Worm (Caenorhabditis elegans): ENCODE results near the gene BE10.3.

Gene BE10.3

ce11 chrIII:12838913-12839366 lies 31.1 kb downstream of the BE10.3 start, which contains the start of gene Y37D8A.4 (continued):
- no peak for TF ChIP-seq Y116A8C.19 (tag; optimal IDR thresholded peaks at IDR 0.05; ENCODE audit: borderline replicate concordance)
- TF ChIP-seq sptf-1 (tag; optimal IDR thresholded peaks at IDR 0.05): no peak
- TF ChIP-seq ztf-4 (tag; optimal IDR thresholded peaks at IDR 0.05): no peak
- TF ChIP-seq unc-86 (tag; optimal IDR thresholded peaks at IDR 0.05): no peak
- TF ChIP-seq lin-15B (tag; optimal IDR thresholded peaks at IDR 0.05): no peak
- peak; percentile 58 for TF ChIP-seq blmp-1 (tag; optimal IDR thresholded peaks at IDR 0.05)
- no peak for TF ChIP-seq unc-62 (GFP tag; optimal IDR thresholded peaks at IDR 0.05)
- TF ChIP-seq ztf-11 (tag; optimal IDR thresholded peaks at IDR 0.05): no peak
- TF ChIP-seq lir-3 (tag; optimal IDR thresholded peaks at IDR 0.05; ENCODE audit: poor library complexity): no peak
- TF ChIP-seq ets-5 (GFP tag; IDR thresholded peaks at IDR 0.05): no peak
- no peak for TF ChIP-seq alr-1 (tag; optimal IDR thresholded peaks at IDR 0.05; ENCODE audit: borderline replicate concordance)
- TF ChIP-seq F16B12.6 (tag; optimal IDR thresholded peaks at IDR 0.05): no peak
- TF ChIP-seq lin-13 (GFP tag; optimal IDR thresholded peaks at IDR 0.05): peak; percentile 4
- no peak for TF ChIP-seq nhr-11 (tag; optimal IDR thresholded peaks at IDR 0.05)
- no peak for TF ChIP-seq hpl-2 (GFP tag; optimal IDR thresholded peaks at IDR 0.05)
- TF ChIP-seq ama-1 (optimal IDR thresholded peaks at IDR 0.05): no peak
- no peak for TF ChIP-seq dpl-1 (GFP tag; optimal IDR thresholded peaks at IDR 0.05)
- no peak for TF ChIP-seq fkh-10 (GFP tag; optimal IDR thresholded peaks at IDR 0.05)
- TF ChIP-seq tlp-1 (tag; optimal IDR thresholded peaks at IDR 0.05): no peak
- peak; percentile 13 for TF ChIP-seq vab-15 (tag; optimal IDR thresholded peaks at IDR 0.05)
- no peak for TF ChIP-seq isw-1 (GFP tag; IDR thresholded peaks at IDR 0.05)
- TF ChIP-seq nhr-85 (tag): peak; percentile 90
- no peak for TF ChIP-seq snpc-4 (tag; optimal IDR thresholded peaks at IDR 0.05)
- TF ChIP-seq ces-1 (GFP tag; optimal IDR thresholded peaks at IDR 0.05): no peak
- peak; percentile 50 for TF ChIP-seq nhr-19 (GFP tag; conservative IDR thresholded peaks at IDR 0.05)
- TF ChIP-seq mdl-1 (tag; optimal IDR thresholded peaks at IDR 0.05): peak in 1 of 2 experiments; percentile 81
- peak; percentile 21 for TF ChIP-seq nhr-20 (tag; optimal IDR thresholded peaks at IDR 0.05)
- no peak for TF ChIP-seq ceh-90 (tag; optimal IDR thresholded peaks at IDR 0.05)
- TF ChIP-seq efl-3 (GFP tag; optimal IDR thresholded peaks at IDR 0.05): no peak
- no peak for TF ChIP-seq nhr-28 (tag; optimal IDR thresholded peaks at IDR 0.05)
- peak; percentile 22 for TF ChIP-seq elt-2 (tag; optimal IDR thresholded peaks at IDR 0.05)

ce11 chrIII:12840204-12840603 lies 32.4 kb downstream of the BE10.3 start:
- TF ChIP-seq efl-1 (optimal IDR thresholded peaks at IDR 0.05): no peak
- peak in 1 of 2 experiments; percentile 38 for TF ChIP-seq efl-1 (GFP tag; optimal IDR thresholded peaks at IDR 0.05 in 1 of 2)
- no peak for TF ChIP-seq lin-35 (GFP tag; optimal IDR thresholded peaks at IDR 0.05)

- no peak for TF ChIP-seq aha-1 (tag; optimal IDR thresholded peaks at IDR 0.05)
- TF ChIP-seq isw-1 (GFP tag; IDR thresholded peaks at IDR 0.05): no peak
- TF ChIP-seq dpl-1 (GFP tag; optimal IDR thresholded peaks at IDR 0.05): peak; percentile 22 to 34 (median 28)
- peak; percentile 82 for TF ChIP-seq nhr-47 (tag; optimal IDR thresholded peaks at IDR 0.05)
- TF ChIP-seq unc-62 (GFP tag; optimal IDR thresholded peaks at IDR 0.05): no peak
- TF ChIP-seq elt-2 (tag; optimal IDR thresholded peaks at IDR 0.05): peak; percentile 36
- TF ChIP-seq snu-23 (GFP tag; optimal IDR thresholded peaks at IDR 0.05): peak; percentile 50
- peak; percentile 14 for TF ChIP-seq tbx-2 (tag; optimal IDR thresholded peaks at IDR 0.05)
- peak; percentile 55 for TF ChIP-seq lin-13 (GFP tag; optimal IDR thresholded peaks at IDR 0.05)
- TF ChIP-seq lin-15B (tag; optimal IDR thresholded peaks at IDR 0.05): no peak
- peak; percentile 62 for TF ChIP-seq unc-86 (tag; optimal IDR thresholded peaks at IDR 0.05)
- peak; percentile 85 for TF ChIP-seq fkh-8 (tag; optimal IDR thresholded peaks at IDR 0.05)
- TF ChIP-seq mab-9 (GFP tag; IDR thresholded peaks at IDR 0.05): no peak
- TF ChIP-seq jun-1 (tag; optimal IDR thresholded peaks at IDR 0.05): peak; percentile 32
- peak; percentile 19 for TF ChIP-seq ztf-4 (tag; optimal IDR thresholded peaks at IDR 0.05)
- peak; percentile 79 for TF ChIP-seq egl-13 (tag; optimal IDR thresholded peaks at IDR 0.05)
- TF ChIP-seq unc-30 (tag; optimal IDR thresholded peaks at IDR 0.05): no peak
- TF ChIP-seq ztf-11 (tag; optimal IDR thresholded peaks at IDR 0.05): no peak
- TF ChIP-seq C04F5.9 (tag; optimal IDR thresholded peaks at IDR 0.05): no peak
- TF ChIP-seq nhr-84 (tag; optimal IDR thresholded peaks at IDR 0.05): no peak
- no peak for TF ChIP-seq snpc-4 (tag; optimal IDR thresholded peaks at IDR 0.05)
- TF ChIP-seq mdl-1 (tag; optimal IDR thresholded peaks at IDR 0.05): peak in 1 of 2 experiments; percentile 9
- no peak for TF ChIP-seq sup-37 (GFP tag; optimal IDR thresholded peaks at IDR 0.05)
- peak; percentile 91 for TF ChIP-seq nhr-71 (tag; optimal IDR thresholded peaks at IDR 0.05)
- TF ChIP-seq nhr-20 (tag; optimal IDR thresholded peaks at IDR 0.05): peak; percentile 73
- peak; percentile 47 for TF ChIP-seq dsc-1 (tag; optimal IDR thresholded peaks at IDR 0.05)
- TF ChIP-seq lin-14 (GFP tag; optimal IDR thresholded peaks at IDR 0.05): peak; percentile 92
- no peak for TF ChIP-seq ama-1 (optimal IDR thresholded peaks at IDR 0.05)
- TF ChIP-seq nhr-11 (tag; optimal IDR thresholded peaks at IDR 0.05): peak; percentile 59
- TF ChIP-seq unc-98 (GFP tag; IDR thresholded peaks at IDR 0.05): no peak
Observed at ce11 chrIII:12841328-12841727, 33.5 kb downstream of the BE10.3 start.
